Fruit fly (Drosophila melanogaster): ENCODE measurements around the gene Rint1.

Rint1 gene

dm6 chr3L:7367798-7368678 is 44.6 kb downstream of the Rint1 start (continued):
- TF ChIP-seq chinmo (GFP tag; IDR thresholded peaks at IDR 0.05; ENCODE audit: partially characterized antibody) = peak; percentile 81; the same call in 2 of the 4 replicates
- no peak for TF ChIP-seq Hand (GFP tag; optimal IDR thresholded peaks at IDR 0.05)
- no peak for TF ChIP-seq Usf (GFP tag; optimal IDR thresholded peaks at IDR 0.05)
- TF ChIP-seq B-H2 (GFP tag; optimal IDR thresholded peaks at IDR 0.05) = no peak
- no peak for TF ChIP-seq hth (optimal IDR thresholded peaks at IDR 0.05)
- no peak for TF ChIP-seq Dad (GFP tag; optimal IDR thresholded peaks at IDR 0.05)
- peak; percentile 95 for TF ChIP-seq Vsx1 (GFP tag; optimal IDR thresholded peaks at IDR 0.05)
- peak; percentile 19 for TF ChIP-seq Sry-δ (GFP tag; optimal IDR thresholded peaks at IDR 0.05)
- TF ChIP-seq D19A (tag; optimal IDR thresholded peaks at IDR 0.05) = peak; percentile 7
- no peak for TF ChIP-seq CG3163 (GFP tag; optimal IDR thresholded peaks at IDR 0.05)
- 0 out of 2 replicates have a peak, but pooled peaks have one; percentile 17 for TF ChIP-seq sens-2 (GFP tag; IDR thresholded peaks at IDR 0.05)
- TF ChIP-seq CG15269 (tag; optimal IDR thresholded peaks at IDR 0.05) = peak; percentile 54
- TF ChIP-seq exex (tag; optimal IDR thresholded peaks at IDR 0.05) = peak; percentile 88
- TF ChIP-seq CG6254 (GFP tag; optimal IDR thresholded peaks at IDR 0.05) = peak; percentile 18
- TF ChIP-seq CG7786 (GFP tag; optimal IDR thresholded peaks at IDR 0.05) = no peak
- TF ChIP-seq CG4617 (GFP tag; optimal IDR thresholded peaks at IDR 0.05; ENCODE audit: borderline replicate concordance) = no peak
- no peak for TF ChIP-seq CG6654 (GFP tag; optimal IDR thresholded peaks at IDR 0.05)
- no peak for TF ChIP-seq ind (GFP tag; optimal IDR thresholded peaks at IDR 0.05)
- TF ChIP-seq GATAe (GFP tag; conservative IDR thresholded peaks at IDR 0.05) = 0 out of 2 replicates have a peak, but pooled peaks have one; percentile 31
- TF ChIP-seq Hr51 (GFP tag; optimal IDR thresholded peaks at IDR 0.05) = peak in 1 of 2 experiments; percentile 40
- TF ChIP-seq CG3281 (GFP tag; optimal IDR thresholded peaks at IDR 0.05) = peak; percentile 68
- peak; percentile 55 for TF ChIP-seq CG7839 (tag; optimal IDR thresholded peaks at IDR 0.05)
- peak; percentile 57 for TF ChIP-seq HHEX (GFP tag; optimal IDR thresholded peaks at IDR 0.05)
- TF ChIP-seq CG4730 (GFP tag; IDR thresholded peaks at IDR 0.05) = no peak
- TF ChIP-seq Hsf (GFP tag; optimal IDR thresholded peaks at IDR 0.05) = peak; percentile 7
- TF ChIP-seq CG17361 (GFP tag; IDR thresholded peaks at IDR 0.05) = peak; percentile 62; the same call in 1 of the 3 replicates
- TF ChIP-seq zf30C (GFP tag; optimal IDR thresholded peaks at IDR 0.05) = peak; percentile 48
- TF ChIP-seq stc (GFP tag; IDR thresholded peaks at IDR 0.05) = 0 out of 2 replicates have a peak, but pooled peaks have one; percentile 38
- TF ChIP-seq Myb (GFP tag; optimal IDR thresholded peaks at IDR 0.05) = no peak
- peak in 1 of 2 experiments; percentile 19 for TF ChIP-seq Trl (optimal IDR thresholded peaks at IDR 0.05)
- TF ChIP-seq Trl (GFP tag; optimal IDR thresholded peaks at IDR 0.05) = no peak
- TF ChIP-seq bsh (GFP tag; optimal IDR thresholded peaks at IDR 0.05) = peak in 1 of 2 experiments; percentile 37
- TF ChIP-seq CG17385 (GFP tag; optimal IDR thresholded peaks at IDR 0.05) = peak; percentile 94
- peak; percentile 47; the same call in 1 of the 3 replicates for TF ChIP-seq CG34422 (GFP tag; IDR thresholded peaks at IDR 0.05)
- 0 out of 2 replicates have a peak, but pooled peaks have one; percentile 38 for TF ChIP-seq sob (GFP tag; IDR thresholded peaks at IDR 0.05)
- no peak for TF ChIP-seq CG3847 (GFP tag; IDR thresholded peaks at IDR 0.05)
- no peak for TF ChIP-seq hkb (optimal IDR thresholded peaks at IDR 0.05)
- TF ChIP-seq hkb (GFP tag; IDR thresholded peaks at IDR 0.05) = peak; percentile 43
- TF ChIP-seq CG12744 (GFP tag; optimal IDR thresholded peaks at IDR 0.05) = no peak
- TF ChIP-seq CG11504 (tag; optimal IDR thresholded peaks at IDR 0.05) = peak; percentile 56
- no peak for TF ChIP-seq CG30431 (GFP tag; optimal IDR thresholded peaks at IDR 0.05)
- no peak for TF ChIP-seq CG6791 (GFP tag; IDR thresholded peaks at IDR 0.05; ENCODE audit: partially characterized antibody)
- TF ChIP-seq CG2875 (GFP tag; optimal IDR thresholded peaks at IDR 0.05) = no peak
- peak; percentile 7 for TF ChIP-seq HmgD (GFP tag; optimal IDR thresholded peaks at IDR 0.05)
- peak; percentile 58 for TF ChIP-seq gem (tag; optimal IDR thresholded peaks at IDR 0.05)
- TF ChIP-seq HLH3B (GFP tag; IDR thresholded peaks at IDR 0.05) = no peak
- peak; percentile 17 for TF ChIP-seq caup (GFP tag; optimal IDR thresholded peaks at IDR 0.05; ENCODE audit: severe bottlenecking)
- peak; percentile 25 for TF ChIP-seq grau (tag; optimal IDR thresholded peaks at IDR 0.05)

Data from whole organism, embryonic.